Worm (Caenorhabditis elegans) whole organism, L4/young adult: ENCODE results near the gene lab-2.

Source experiments
- W03F9.2 ChIP-seq: fragments of 150-350 bp; optimal IDR thresholded peaks from 2 replicates; lab custom pipeline; 2014; ENCODE audit warnings: missing biosample characterization, missing genetic modification characterization
- dao-5 ChIP-seq: sonication (generic microtip); optimal IDR thresholded peaks from 2 replicates; lab custom pipeline; 2016; ENCODE audit warnings: missing genotype, missing genetic modification characterization, moderate library complexity, missing compliant biosample characterization
- him-1 ChIP-seq: sonication (generic microtip); optimal IDR thresholded peaks from 2 replicates; lab custom pipeline; 2016; ENCODE audit warnings: missing genotype, missing genetic modification reagents, missing genetic modification characterization, missing compliant biosample characterization

lab-2 gene

ce11 chrIII:7329155-7329732 is at the start of gene lab-2:
TSS of gene lab-2 (minus strand) at chrIII:7329607.
- TF ChIP-seq W03F9.2 (tag; lab: Kevin White, UChicago) (no peak), dao-5 (tag; lab: Kevin White, UChicago) (no peak)

DNA sequence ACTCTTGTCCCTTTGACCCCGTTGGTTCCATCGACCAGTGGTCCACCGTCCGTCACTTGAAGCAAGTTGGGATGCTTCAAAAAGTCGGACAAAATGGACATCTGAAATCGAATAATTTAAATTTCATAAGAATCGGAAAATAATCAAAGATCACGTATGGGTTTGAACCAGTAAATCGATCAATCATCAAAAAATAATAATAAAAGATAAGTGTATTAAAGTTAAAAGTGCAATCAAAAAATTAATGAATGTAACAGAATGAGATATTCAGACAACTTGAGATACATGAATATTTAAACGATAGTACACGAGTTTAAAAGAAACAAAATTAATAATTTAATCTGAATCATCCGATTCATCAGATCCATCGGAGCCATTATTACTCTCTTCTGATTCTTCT is 49.5 kb upstream of the lab-2 start, which contains the start of gene T20B12.7:
T20B12.7 (minus strand) TSS at position 101 of the 400 bp plus-strand sequence.
- no peak for TF ChIP-seq dao-5 (tag; lab: Kevin White, UChicago)
- no peak for TF ChIP-seq W03F9.2 (tag; lab: Kevin White, UChicago)
- no peak for TF ChIP-seq him-1 (tag; lab: Kevin White, UChicago)

DNA sequence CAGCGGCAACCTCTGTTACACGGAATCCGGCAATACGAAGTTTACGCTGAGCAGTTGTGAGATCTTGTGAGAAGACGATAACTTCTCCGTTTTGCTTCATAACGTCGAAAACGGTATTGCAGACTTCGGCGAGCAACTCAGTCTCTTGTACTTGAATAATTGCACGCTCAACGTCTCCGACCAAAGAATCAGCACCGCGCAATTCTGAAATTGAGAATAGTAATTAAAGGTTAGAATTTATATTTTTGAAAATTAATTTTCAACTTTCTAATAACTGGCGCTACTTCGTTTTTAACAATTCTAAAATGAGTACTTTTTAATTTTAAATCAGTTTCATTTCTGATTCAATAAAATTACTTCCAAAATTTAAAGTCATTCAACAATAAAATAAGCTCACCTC is 49.1 kb upstream of the lab-2 start:
- TF ChIP-seq W03F9.2 (tag; lab: Kevin White, UChicago), result no peak
- no peak for TF ChIP-seq dao-5 (tag; lab: Kevin White, UChicago)
- no peak for TF ChIP-seq him-1 (tag; lab: Kevin White, UChicago)

DNA sequence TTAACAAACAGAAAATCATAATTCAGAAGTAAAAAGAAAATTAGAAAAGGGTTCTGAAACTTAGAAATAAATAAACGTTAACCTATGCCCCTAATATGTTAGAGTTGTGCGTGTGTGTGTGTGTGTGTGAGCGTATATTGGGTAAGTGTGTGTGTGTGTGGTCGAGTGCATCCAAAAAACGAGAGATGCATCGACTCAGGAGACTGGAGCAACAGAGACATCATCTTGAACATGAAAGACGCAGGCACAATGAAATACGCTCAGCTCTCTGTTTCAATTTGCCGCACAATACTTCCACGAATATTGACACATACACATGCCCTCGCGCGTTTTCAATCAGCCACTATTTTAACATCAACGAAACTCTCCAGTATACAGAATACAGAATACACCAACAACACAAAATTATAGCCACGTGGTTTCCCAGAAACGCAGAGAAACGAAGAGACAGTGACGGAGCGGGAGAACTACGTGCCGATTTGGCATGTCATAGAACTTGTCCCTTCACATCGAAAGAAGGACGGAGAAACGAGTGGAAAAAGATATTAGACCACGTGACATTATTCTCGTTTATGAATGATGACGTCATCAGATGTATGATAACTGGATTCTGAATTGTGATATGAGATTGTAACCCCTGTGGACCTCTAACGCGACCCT is 46.9 kb upstream of the lab-2 start:
- TF ChIP-seq dao-5 (tag; lab: Kevin White, UChicago), result no peak
- TF ChIP-seq W03F9.2 (tag; lab: Kevin White, UChicago), result no peak
- TF ChIP-seq him-1 (tag; lab: Kevin White, UChicago), result no peak

DNA sequence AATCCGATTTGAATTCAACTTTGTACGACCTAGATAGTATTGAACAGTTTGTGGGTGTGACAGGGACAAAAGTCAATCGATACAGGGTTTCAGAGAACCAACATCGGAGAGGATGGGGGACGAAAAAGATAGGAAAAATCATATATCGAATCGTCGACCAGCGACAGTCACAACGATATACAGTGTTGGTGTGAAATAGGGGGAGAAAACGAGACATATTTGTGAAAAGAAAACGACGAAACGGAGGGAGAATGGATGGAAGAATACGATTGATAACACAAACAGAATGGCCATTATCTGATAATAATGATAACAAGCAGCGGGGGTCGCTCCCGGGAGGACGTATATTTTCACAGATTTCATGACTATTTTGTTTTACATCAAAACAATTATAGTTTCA is 46.0 kb upstream of the lab-2 start:
- TF ChIP-seq him-1 (tag; lab: Kevin White, UChicago) (no peak), W03F9.2 (tag; lab: Kevin White, UChicago) (no peak), dao-5 (tag; lab: Kevin White, UChicago) (no peak)

DNA sequence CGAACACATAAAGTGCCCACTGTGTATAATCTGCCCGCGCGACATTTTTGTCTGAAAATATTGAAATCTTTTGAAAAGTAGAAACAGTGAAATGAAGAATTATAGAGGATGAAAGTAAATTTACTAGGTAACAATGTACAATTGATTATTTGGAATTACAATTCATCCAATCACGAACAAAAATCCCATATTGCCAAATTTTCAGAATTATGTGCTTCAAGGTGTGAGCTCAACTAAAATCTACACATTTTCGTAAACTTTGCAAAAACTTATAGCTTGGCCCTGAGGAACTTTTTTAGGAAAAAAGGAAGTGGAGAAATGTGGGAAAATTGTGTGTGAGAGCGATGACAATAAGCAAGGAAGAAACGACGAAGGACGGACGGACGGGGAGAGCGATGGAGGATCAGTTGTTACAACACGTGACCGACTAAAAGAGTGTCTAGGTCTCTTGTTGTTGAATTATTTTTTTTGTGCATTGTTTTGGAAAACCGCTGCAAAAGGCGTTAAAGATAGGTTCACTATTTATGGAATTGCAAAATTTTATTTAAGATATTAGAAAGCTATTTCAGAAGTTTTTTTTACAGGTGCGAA is 45.4 kb upstream of the lab-2 start, which contains the start of gene mml-1:
mml-1 (minus strand) TSS at position 51 of the 591 bp plus-strand sequence.
- TF ChIP-seq him-1 (tag; lab: Kevin White, UChicago) (no peak), dao-5 (tag; lab: Kevin White, UChicago) (no peak), W03F9.2 (tag; lab: Kevin White, UChicago) (no peak)

DNA sequence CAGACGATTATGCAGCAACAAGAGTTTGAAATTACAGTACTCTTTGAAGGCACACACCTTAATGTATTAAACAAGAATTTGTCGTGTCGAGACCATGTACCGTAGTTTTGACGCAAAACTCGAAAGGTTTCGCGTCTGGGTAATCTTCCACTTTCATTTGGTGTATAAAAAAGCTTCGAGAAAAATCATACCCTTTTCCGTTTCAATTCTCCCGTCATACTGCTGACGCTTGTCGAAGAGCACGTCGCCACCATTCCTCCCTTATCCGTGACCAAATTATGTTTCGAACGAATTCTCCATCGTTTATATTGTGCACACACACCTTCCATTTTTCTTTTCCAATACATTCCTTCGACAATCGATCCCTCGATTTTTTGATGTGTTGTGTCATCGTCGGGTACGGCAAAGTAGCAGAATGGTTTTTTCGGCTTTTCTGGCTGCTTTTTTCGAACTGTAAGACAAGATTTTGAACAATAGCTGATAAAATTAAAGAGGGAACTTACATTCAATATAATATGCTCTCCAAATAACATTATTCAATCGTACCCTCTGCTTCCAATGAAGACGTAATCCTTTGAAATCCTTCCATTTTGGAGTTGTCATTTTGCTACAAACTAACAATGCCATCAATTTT is 44.5 kb upstream of the lab-2 start:
- TF ChIP-seq W03F9.2 (tag; lab: Kevin White, UChicago), result no peak
- TF ChIP-seq him-1 (tag; lab: Kevin White, UChicago), result no peak
- no peak for TF ChIP-seq dao-5 (tag; lab: Kevin White, UChicago)

DNA sequence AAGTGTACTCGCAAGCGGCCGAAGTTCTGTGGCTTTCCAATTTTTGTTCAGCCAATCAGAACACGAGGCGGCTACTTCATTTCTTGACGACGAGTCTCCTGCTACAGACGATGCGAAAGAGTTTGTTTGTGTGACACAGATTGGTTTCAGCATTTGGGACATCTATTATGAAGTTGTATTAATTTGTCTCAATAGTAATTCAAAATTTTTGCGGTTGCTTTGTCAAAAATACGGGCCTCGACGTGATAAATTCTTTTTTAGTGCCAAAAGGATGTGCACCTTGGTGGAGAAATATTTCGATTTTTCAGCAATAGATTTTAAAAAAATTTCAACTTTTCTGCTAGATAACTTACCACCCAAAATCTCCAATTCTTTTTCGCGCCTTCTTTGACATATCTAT is 41.2 kb upstream of the lab-2 start:
- no peak for TF ChIP-seq dao-5 (tag; lab: Kevin White, UChicago)
- TF ChIP-seq him-1 (tag; lab: Kevin White, UChicago), result no peak
- no peak for TF ChIP-seq W03F9.2 (tag; lab: Kevin White, UChicago)

ce11 chrIII:7369394-7370024 is 40.1 kb upstream of the lab-2 start:
- TF ChIP-seq W03F9.2 (tag; lab: Kevin White, UChicago), result no peak
- no peak for TF ChIP-seq dao-5 (tag; lab: Kevin White, UChicago)
- no peak for TF ChIP-seq him-1 (tag; lab: Kevin White, UChicago)

DNA sequence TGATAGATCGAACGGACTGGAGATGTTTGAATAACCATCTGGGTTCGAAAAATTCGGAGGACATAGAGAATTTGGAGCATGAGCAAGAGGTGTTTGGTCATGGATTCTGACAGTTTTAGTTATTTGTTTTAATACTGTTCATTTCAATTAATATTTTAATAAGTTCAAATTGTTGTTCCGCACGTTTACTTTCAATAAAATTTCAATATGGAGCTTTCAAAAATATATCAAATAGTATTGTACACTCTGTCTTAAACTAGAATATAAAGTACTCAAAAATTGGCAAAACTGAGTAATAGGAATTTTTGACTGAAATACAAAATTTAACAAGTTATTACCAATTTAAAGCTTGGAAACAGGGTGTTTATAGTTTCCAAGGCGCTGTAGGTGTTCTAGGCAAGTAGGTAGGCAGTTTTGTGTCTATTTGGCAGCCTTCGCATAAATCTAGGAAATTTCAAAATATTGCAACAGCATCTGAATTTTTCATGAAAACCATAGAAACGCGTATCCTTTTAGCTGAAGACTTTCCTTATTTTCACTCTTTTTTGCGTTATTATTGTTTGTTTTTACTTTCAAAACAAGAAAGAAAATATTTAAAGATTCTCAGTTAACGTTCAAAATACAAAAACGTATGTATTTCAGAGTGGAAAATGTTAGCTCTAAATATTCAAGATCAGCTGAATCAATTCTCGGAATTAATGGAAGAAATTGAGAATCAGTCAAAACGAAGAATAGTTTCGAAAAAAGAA is 37.8 kb upstream of the lab-2 start, which contains the start of the genes T20B12.5 and T20B12.4:
T20B12.5 (minus strand) TSS at position 101 of the 749 bp plus-strand sequence.
T20B12.4 (plus strand) TSS at position 699 of the 749 bp plus-strand sequence.
- TF ChIP-seq dao-5 (tag; lab: Kevin White, UChicago), result no peak
- no peak for TF ChIP-seq W03F9.2 (tag; lab: Kevin White, UChicago)
- no peak for TF ChIP-seq him-1 (tag; lab: Kevin White, UChicago)

DNA sequence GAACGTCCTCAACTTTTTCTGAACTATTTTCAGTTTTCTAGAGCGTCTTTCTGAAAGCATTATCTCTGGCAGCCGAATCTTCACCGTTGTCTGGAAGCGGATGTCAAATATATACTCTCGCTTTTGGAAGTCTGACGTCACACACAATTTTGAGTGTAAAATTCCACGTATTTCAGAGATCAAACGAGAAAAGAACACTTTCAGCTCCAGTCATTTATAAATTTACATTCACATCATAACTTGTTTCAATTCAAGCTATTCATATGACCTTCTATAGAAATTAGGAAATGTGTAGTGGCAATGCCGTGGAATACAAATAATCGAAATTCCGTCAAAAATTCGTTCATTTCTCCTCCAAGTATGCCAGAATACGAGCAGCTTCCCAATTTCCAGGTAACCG is 36.2 kb upstream of the lab-2 start, which contains the start of gene F08F8.11:
F08F8.11 (plus strand) TSS at position 301 of the 400 bp plus-strand sequence.
- TF ChIP-seq dao-5 (tag; lab: Kevin White, UChicago) (no peak), W03F9.2 (tag; lab: Kevin White, UChicago) (no peak), him-1 (tag; lab: Kevin White, UChicago) (no peak)

ce11 chrIII:7359037-7359548 is 29.7 kb upstream of the lab-2 start, which contains the start of the genes eco-1 and hmgr-1:
TSS of gene eco-1 (minus strand) at chrIII:7359095.
TSS of gene hmgr-1 (plus strand) at chrIII:7359498.
- no peak for TF ChIP-seq W03F9.2 (tag; lab: Kevin White, UChicago)
- TF ChIP-seq him-1 (tag; lab: Kevin White, UChicago), result no peak
- no peak for TF ChIP-seq dao-5 (tag; lab: Kevin White, UChicago)
